Worm (Caenorhabditis elegans): Measurements from ENCODE around the gene F52H2.5.

ce11 chrX:2590023-2590422 is 30.1 kb upstream of the F52H2.5 start:
- TF ChIP-seq tab-1 (GFP tag; IDR thresholded peaks at IDR 0.05) (no peak), flt-1 (GFP tag; IDR thresholded peaks at IDR 0.05) (no peak), cog-1 (tag; optimal IDR thresholded peaks at IDR 0.05) (no peak), ztf-23 (GFP tag; IDR thresholded peaks at IDR 0.05) (no peak), ztf-29 (GFP tag; IDR thresholded peaks at IDR 0.05) (no peak), klf-2 (GFP tag; conservative IDR thresholded peaks at IDR 0.05) (no peak)

Measured in whole organism, midembryonic.